Fruit fly (Drosophila melanogaster) S2 (cell line): ENCODE measurements around the gene Acp76A.

ENCODE experiments used
- CG8478 ChIP-seq: fragments of >200 bp; optimal IDR thresholded peaks from 2 replicates; lab custom pipeline; 2018
- CTCF ChIP-seq, 2 experiments: fragments of >200 bp; optimal IDR thresholded peaks; 2 replicates each; lab custom pipeline; 2018

DNA sequence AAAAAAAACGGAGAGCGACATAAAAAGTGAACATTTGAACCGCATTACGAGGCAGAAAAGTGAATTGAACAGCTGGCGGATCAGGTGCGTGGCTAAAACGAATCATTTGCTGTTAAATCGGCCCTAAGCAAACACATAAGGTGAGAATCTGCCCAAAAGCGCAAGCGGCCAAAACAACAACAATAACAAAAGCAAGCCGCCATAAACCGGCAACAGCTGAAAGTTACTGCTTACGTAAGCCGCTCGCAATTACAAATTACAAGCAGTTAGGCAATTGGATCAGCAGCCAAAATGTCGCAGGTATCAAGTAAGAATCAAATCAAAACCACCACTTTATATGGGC is 11.6 kb upstream of the Acp76A start:
- TF ChIP-seq CG8478 (lab: Kevin White, UChicago) (no peak), CTCF (optimal IDR thresholded peaks at IDR 0.05; lab: Kevin White, UChicago) (no peak)
